Worm (Caenorhabditis elegans): ENCODE measurements around the gene C32C4.16.

- TF ChIP-seq ama-1 (optimal IDR thresholded peaks at IDR 0.05) (no peak), egl-27 (tag; optimal IDR thresholded peaks at IDR 0.05) (no peak), ceh-82 (tag; optimal IDR thresholded peaks at IDR 0.05) (no peak), lin-15B (tag; optimal IDR thresholded peaks at IDR 0.05) (no peak), nhr-28 (tag; optimal IDR thresholded peaks at IDR 0.05) (no peak), ztf-11 (tag; optimal IDR thresholded peaks at IDR 0.05) (no peak), snpc-4 (tag; optimal IDR thresholded peaks at IDR 0.05) (no peak), nfya-1 (tag; optimal IDR thresholded peaks at IDR 0.05; ENCODE audit: insufficient read depth) (peak; percentile 21), nhr-23 (tag; optimal IDR thresholded peaks at IDR 0.05) (no peak), pha-4 (tag; optimal IDR thresholded peaks at IDR 0.05) (no peak), unc-62 (GFP tag; optimal IDR thresholded peaks at IDR 0.05) (no peak)
These were observed 14.6 kb upstream of the C32C4.16 start, which contains the start of gene mab-23 for ce11 chrV:10632758-10633157.

Data from whole organism, L3 larva.